Fruit fly (Drosophila melanogaster): ENCODE data around the gene CG14374.
A peak's percentile ranks its signal among the peaks of the same experiment; 100 is the strongest.

Gene CG14374

DNA sequence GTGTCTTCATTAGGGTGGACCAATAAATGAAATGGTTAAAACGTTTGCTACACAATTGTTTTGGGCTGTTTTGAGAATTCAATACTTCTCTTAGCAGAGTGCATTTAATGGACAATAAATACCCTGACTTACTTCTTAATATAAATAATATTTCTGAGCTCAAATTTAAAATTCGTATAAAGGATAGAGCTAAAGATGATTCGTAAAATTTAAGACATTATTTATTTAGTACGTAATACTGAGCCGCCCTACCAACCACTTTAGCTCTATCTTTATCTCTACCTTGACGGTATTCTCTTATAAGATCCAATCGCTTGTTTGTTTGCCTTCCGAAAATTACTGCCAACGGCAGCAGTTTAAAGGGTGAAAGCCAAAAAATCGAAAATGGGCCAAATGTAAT is 36.7 kb upstream of the CG14374 start (continued):
- TF ChIP-seq fd3F (GFP tag; optimal IDR thresholded peaks at IDR 0.05) = peak; percentile 91
- TF ChIP-seq CG18476 (GFP tag; optimal IDR thresholded peaks at IDR 0.05) = no peak
- TF ChIP-seq CG6654 (GFP tag; optimal IDR thresholded peaks at IDR 0.05) = peak; percentile 2
- peak; percentile 71 for TF ChIP-seq CG6689 (GFP tag; IDR thresholded peaks at IDR 0.05)
- peak; percentile 34 for TF ChIP-seq CG7786 (GFP tag; optimal IDR thresholded peaks at IDR 0.05)
- peak; percentile 29 for TF ChIP-seq nau (GFP tag; optimal IDR thresholded peaks at IDR 0.05)
- peak; percentile 39; the same call in 1 of the 2 replicates for TF ChIP-seq gsb (GFP tag; IDR thresholded peaks at IDR 0.05)
- peak; percentile 65 for TF ChIP-seq Abd-B (GFP tag; optimal IDR thresholded peaks at IDR 0.05)
- peak; percentile 23 for TF ChIP-seq CG18764 (GFP tag; optimal IDR thresholded peaks at IDR 0.05)
- TF ChIP-seq CG5953 (GFP tag; IDR thresholded peaks at IDR 0.05) = peak; percentile 30; the same call in 1 of the 2 replicates
- TF ChIP-seq eve (GFP tag; optimal IDR thresholded peaks at IDR 0.05) = no peak
- TF ChIP-seq unc-4 (GFP tag; IDR thresholded peaks at IDR 0.05; ENCODE audit: partially characterized antibody) = no peak
- TF ChIP-seq toy (GFP tag; IDR thresholded peaks at IDR 0.05) = 0 out of 2 replicates have a peak, but pooled peaks have one; percentile 50
- TF ChIP-seq CG13424 (tag; optimal IDR thresholded peaks at IDR 0.05) = peak; percentile 93
- TF ChIP-seq Sry-β (GFP tag; optimal IDR thresholded peaks at IDR 0.05) = no peak
- TF ChIP-seq CG7357 (GFP tag; IDR thresholded peaks at IDR 0.05) = no peak
- no peak for TF ChIP-seq hth (optimal IDR thresholded peaks at IDR 0.05)
- TF ChIP-seq Ets65A (GFP tag) = peak; percentile 72
- no peak for TF ChIP-seq NC2α (GFP tag; optimal IDR thresholded peaks at IDR 0.05)
- no peak for TF ChIP-seq mld (GFP tag; IDR thresholded peaks at IDR 0.05; ENCODE audit: partially characterized antibody)
- TF ChIP-seq salm (tag; optimal IDR thresholded peaks at IDR 0.05) = peak; percentile 81
- TF ChIP-seq E2f1 (GFP tag; IDR thresholded peaks at IDR 0.05) = peak; percentile 63
- peak; percentile 84 for TF ChIP-seq CG10209 (GFP tag; optimal IDR thresholded peaks at IDR 0.05)
- TF ChIP-seq CG15073 (GFP tag; optimal IDR thresholded peaks at IDR 0.05) = no peak
- TF ChIP-seq kni (GFP tag; optimal IDR thresholded peaks at IDR 0.05) = no peak
- TF ChIP-seq Lim3 (GFP tag; IDR thresholded peaks at IDR 0.05) = peak; percentile 29; the same call in 1 of the 2 replicates

DNA sequence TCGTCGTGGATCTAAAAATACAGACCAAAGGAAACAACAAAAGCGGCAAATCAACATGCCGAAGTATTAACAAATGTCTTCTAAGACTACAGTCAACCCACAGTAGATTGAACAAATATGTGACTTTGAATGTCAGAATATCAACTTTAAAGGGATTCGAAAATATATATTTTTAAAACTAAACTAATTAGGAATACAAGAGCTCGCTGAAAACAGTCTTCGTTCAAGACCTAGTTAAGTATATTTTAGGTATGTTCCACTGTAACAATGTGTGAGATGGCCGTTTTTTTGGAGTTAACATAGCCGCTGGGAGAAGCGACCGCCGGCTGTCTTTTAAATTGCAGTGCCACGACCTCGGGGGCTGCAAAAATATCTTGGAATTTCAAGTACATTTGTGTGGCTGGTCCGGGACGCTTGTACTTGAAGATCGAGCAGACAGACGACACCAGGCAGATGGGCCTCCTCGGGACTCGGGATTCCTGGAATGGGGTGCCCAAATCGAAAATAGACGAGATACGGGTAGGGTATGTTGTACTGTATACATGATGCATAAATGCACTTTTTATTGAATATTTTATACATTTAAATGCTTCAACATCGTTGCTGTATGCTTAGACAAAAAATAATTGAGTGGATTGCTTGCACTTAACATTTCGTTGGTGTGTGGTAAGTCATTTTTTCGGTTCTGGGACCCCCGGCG is 31.6 kb upstream of the CG14374 start:
- TF ChIP-seq H15 (GFP tag; IDR thresholded peaks at IDR 0.05) (peak; percentile 63; the same call in 2 of the 3 replicates), her (GFP tag; optimal IDR thresholded peaks at IDR 0.05) (no peak), ERR (GFP tag; optimal IDR thresholded peaks at IDR 0.05) (no peak), pita (GFP tag; optimal IDR thresholded peaks at IDR 0.05) (no peak), az2 (GFP tag; optimal IDR thresholded peaks at IDR 0.05) (peak; percentile 69), pb (GFP tag; optimal IDR thresholded peaks at IDR 0.05) (no peak), zfh2 (GFP tag; optimal IDR thresholded peaks at IDR 0.05) (peak; percentile 23), ap (GFP tag; IDR thresholded peaks at IDR 0.05) (peak; percentile 62), gcm (GFP tag; optimal IDR thresholded peaks at IDR 0.05) (peak; percentile 53), Tbp (GFP tag; optimal IDR thresholded peaks at IDR 0.05) (no peak), TFAM (GFP tag; optimal IDR thresholded peaks at IDR 0.05) (peak; percentile 29), dmrt99B (tag; optimal IDR thresholded peaks at IDR 0.05) (peak; percentile 80), CG10654 (GFP tag; optimal IDR thresholded peaks at IDR 0.05) (peak; percentile 46), exex (tag; optimal IDR thresholded peaks at IDR 0.05) (no peak), CG8765 (GFP tag; IDR thresholded peaks at IDR 0.05) (no peak), CG15696 (tag; optimal IDR thresholded peaks at IDR 0.05) (peak; percentile 78), CG2116 (GFP tag; optimal IDR thresholded peaks at IDR 0.05) (peak; percentile 10), tna (GFP tag; IDR thresholded peaks at IDR 0.05; ENCODE audit: partially characterized antibody) (no peak), CG16779 (GFP tag; IDR thresholded peaks at IDR 0.05) (no peak), Sox102F (GFP tag; optimal IDR thresholded peaks at IDR 0.05) (peak; percentile 80), CG1602 (GFP tag; optimal IDR thresholded peaks at IDR 0.05) (peak; percentile 57), mld (GFP tag; IDR thresholded peaks at IDR 0.05; ENCODE audit: partially characterized antibody) (no peak), CG6654 (GFP tag; optimal IDR thresholded peaks at IDR 0.05) (peak; percentile 54), dysf (GFP tag; IDR thresholded peaks at IDR 0.05) (peak; percentile 71), Fer2 (tag; optimal IDR thresholded peaks at IDR 0.05) (no peak), CG12942 (GFP tag; optimal IDR thresholded peaks at IDR 0.05) (peak; percentile 12), CG31441 (GFP tag; IDR thresholded peaks at IDR 0.05) (peak; percentile 80)

Measured in whole organism, embryonic.